Fruit fly (Drosophila melanogaster) whole organism: ENCODE measurements around the gene Cyp318a1.

Source experiments
- CG8478 ChIP-seq: fragments of >200 bp; optimal IDR thresholded peaks from 2 replicates; lab custom pipeline; 2018; ENCODE audit warnings: inconsistent platforms
- EcR ChIP-seq, 2 experiments: fragments of >200 bp; optimal IDR thresholded peaks; 2 replicates each; lab custom pipeline; 2017; ENCODE audit warnings: missing biosample characterization in 2 of 2, missing genetic modification characterization in 2 of 2, missing genetic modification reagents in 2 of 2
- pan ChIP-seq: fragments of >200 bp; optimal IDR thresholded peaks from 2 replicates; lab custom pipeline; 2017
- usp ChIP-seq: fragments of >200 bp; optimal IDR thresholded peaks from 2 replicates; lab custom pipeline; 2017; ENCODE audit warnings: missing biosample characterization, missing genetic modification characterization, mixed read lengths

DNA sequence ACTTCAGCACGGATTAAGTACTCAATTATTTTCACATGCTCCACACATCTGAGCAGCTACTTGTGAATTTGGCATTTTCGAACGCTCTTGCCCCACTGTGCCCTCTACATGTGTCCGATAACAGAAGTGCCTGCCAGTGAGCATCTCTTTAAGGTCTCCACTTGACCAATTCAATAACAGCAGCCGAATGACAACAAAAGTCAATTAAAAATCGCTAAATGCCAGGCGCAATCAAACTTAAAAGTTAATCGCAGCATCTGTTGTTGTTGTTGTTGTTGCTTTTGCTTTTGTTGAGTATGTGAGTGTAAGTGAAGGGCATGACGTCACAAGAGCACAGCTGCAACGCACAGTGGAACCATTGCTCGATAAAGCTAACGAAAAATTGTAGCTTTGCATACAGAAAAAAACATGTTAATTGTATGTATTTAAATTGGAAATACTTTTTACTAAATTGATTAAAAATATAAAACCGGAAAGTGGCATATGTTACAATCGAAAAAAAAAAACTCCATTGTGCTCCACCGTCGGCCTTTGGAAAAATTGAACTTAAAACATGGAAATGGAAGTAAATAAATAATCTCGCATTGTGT lies 17.5 kb upstream of the Cyp318a1 start:
- TF ChIP-seq usp (GFP tag; lab: Kevin White, UChicago) (no peak), EcR (GFP tag; optimal IDR thresholded peaks at IDR 0.05; lab: Kevin White, UChicago) (no peak), pan (lab: Kevin White, UChicago) (no peak), CG8478 (lab: Kevin White, UChicago) (no peak)
